Worm (Caenorhabditis elegans) whole organism, L4/young adult: ENCODE results near the gene C53B7.6.

Experiments used
- W03F9.2 ChIP-seq: fragments of 150-350 bp; optimal IDR thresholded peaks from 2 replicates; lab custom pipeline; 2014; ENCODE audit warnings: missing biosample characterization, missing genetic modification characterization
- him-1 ChIP-seq: sonication (generic microtip); optimal IDR thresholded peaks from 2 replicates; lab custom pipeline; 2016; ENCODE audit warnings: missing genotype, missing genetic modification reagents, missing genetic modification characterization, missing compliant biosample characterization

DNA sequence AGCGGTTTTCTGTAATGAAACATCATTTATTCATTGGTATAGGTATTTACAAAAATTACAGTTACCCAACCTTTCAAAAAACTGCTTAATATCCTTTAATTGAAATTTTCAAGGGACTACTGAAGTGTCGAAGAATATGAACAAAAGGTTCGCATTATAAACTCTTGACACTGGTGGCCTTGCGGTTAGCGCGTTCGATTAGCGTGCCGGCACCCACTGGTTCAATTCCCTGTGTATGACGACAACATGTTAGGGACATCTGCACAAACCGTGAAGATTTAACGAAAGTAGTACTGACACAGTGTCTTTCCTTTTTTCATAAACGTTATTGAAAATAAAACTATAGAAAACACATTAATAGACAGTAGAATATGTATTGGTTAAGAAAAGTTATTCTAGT lies 862 bp downstream of the C53B7.6 start:
- TF ChIP-seq W03F9.2 (tag; lab: Kevin White, UChicago) (peak; percentile 47), him-1 (tag; lab: Kevin White, UChicago) (no peak)
